Worm (Caenorhabditis elegans) whole organism, late embryonic: ENCODE measurements around the gene ttr-31.

Experiments
- F13H6.1 ChIP-seq: sonication (generic microtip); optimal IDR thresholded peaks from 2 replicates; lab custom pipeline; 2016; ENCODE audit warnings: missing genetic modification characterization, missing compliant biosample characterization
- K02D7.2 ChIP-seq: sonication (generic microtip); optimal IDR thresholded peaks from 2 replicates; lab custom pipeline; 2017; ENCODE audit warnings: mild to moderate bottlenecking, missing genetic modification characterization, missing compliant biosample characterization
- Y22D7AL.16 ChIP-seq: sonication (generic microtip); optimal IDR thresholded peaks from 2 replicates; lab custom pipeline; 2016; ENCODE audit warnings: missing genetic modification characterization, missing compliant biosample characterization
- ahr-1 ChIP-seq: sonication (generic microtip); optimal IDR thresholded peaks from 2 replicates; lab custom pipeline; 2016; ENCODE audit warnings: missing genetic modification characterization, missing compliant biosample characterization
- ama-1 ChIP-seq: fragments of 150-350 bp; optimal IDR thresholded peaks from 2 replicates; lab custom pipeline; 2014
- ceh-14 ChIP-seq: sonication (generic microtip); optimal IDR thresholded peaks from 2 replicates; lab custom pipeline; 2016; ENCODE audit warnings: missing genotype, missing genetic modification characterization, missing compliant biosample characterization
- ceh-18 ChIP-seq: sonication (generic microtip); optimal IDR thresholded peaks from 2 replicates; lab custom pipeline; 2016; ENCODE audit warnings: missing genetic modification characterization, missing compliant biosample characterization
- ceh-2 ChIP-seq: sonication (generic microtip); optimal IDR thresholded peaks from 2 replicates; lab custom pipeline; 2016; ENCODE audit warnings: missing genotype, missing genetic modification characterization, missing compliant biosample characterization
- ceh-31 ChIP-seq: sonication (generic microtip); optimal IDR thresholded peaks from 2 replicates; lab custom pipeline; 2016; ENCODE audit warnings: missing genetic modification characterization, missing compliant biosample characterization
- ceh-34 ChIP-seq: sonication (generic microtip); optimal IDR thresholded peaks from 2 replicates; lab custom pipeline; 2016; ENCODE audit warnings: mild to moderate bottlenecking, missing genetic modification characterization, missing compliant biosample characterization
- ceh-45 ChIP-seq: fragments of 200-800 bp; sonication (Bioruptor generic); IDR thresholded peaks from 2 replicates; pipeline ENCODE4 v1.3.6; 2022; ENCODE audit warnings: missing genetic modification reagents, missing genetic modification characterization, missing compliant biosample characterization
- dve-1 ChIP-seq: sonication (generic microtip); optimal IDR thresholded peaks from 2 replicates; lab custom pipeline; 2017; ENCODE audit warnings: antibody characterized with exemption, mild to moderate bottlenecking, missing genetic modification characterization, missing compliant biosample characterization
- elt-2 ChIP-seq: sonication (generic microtip); optimal IDR thresholded peaks from 2 replicates; lab custom pipeline; 2016; ENCODE audit warnings: missing genetic modification reagents, missing genetic modification characterization, missing compliant biosample characterization
- fkh-10 ChIP-seq: fragments of 150-350 bp; optimal IDR thresholded peaks from 2 replicates; lab custom pipeline; 2014; ENCODE audit warnings: missing biosample characterization, missing genetic modification reagents, missing genetic modification characterization
- fkh-6 ChIP-seq: sonication (generic microtip); optimal IDR thresholded peaks from 2 replicates; lab custom pipeline; 2016; ENCODE audit warnings: missing genetic modification characterization, missing compliant biosample characterization
- hlh-13 ChIP-seq: fragments of 200-800 bp; sonication (Bioruptor generic); optimal IDR thresholded peaks from 2 replicates; lab custom pipeline; 2018; ENCODE audit warnings: mild to moderate bottlenecking, missing genetic modification characterization, missing compliant biosample characterization
- hlh-15 ChIP-seq: sonication (generic microtip); optimal IDR thresholded peaks from 2 replicates; lab custom pipeline; 2016; ENCODE audit warnings: missing genetic modification characterization, missing compliant biosample characterization
- lin-11 ChIP-seq: fragments of 200-800 bp; sonication (Bioruptor generic); optimal IDR thresholded peaks from 2 replicates; lab custom pipeline; 2018; ENCODE audit warnings: mild to moderate bottlenecking, missing genetic modification characterization, missing compliant biosample characterization
- nfya-1 ChIP-seq: sonication (generic microtip); optimal IDR thresholded peaks from 2 replicates; lab custom pipeline; 2017; ENCODE audit warnings: missing genetic modification characterization, mild to moderate bottlenecking, missing compliant biosample characterization, antibody characterized with exemption, moderate library complexity
- nhr-232 ChIP-seq: sonication (generic microtip); optimal IDR thresholded peaks from 2 replicates; lab custom pipeline; 2016; ENCODE audit warnings: missing genetic modification characterization, missing compliant biosample characterization
- pag-3 ChIP-seq: sonication (generic microtip); optimal IDR thresholded peaks from 2 replicates; lab custom pipeline; 2016; ENCODE audit warnings: missing compliant biosample characterization, missing genetic modification characterization, borderline replicate concordance
- pat-9 ChIP-seq: fragments of 200-800 bp; sonication (Bioruptor generic); optimal IDR thresholded peaks from 2 replicates; lab custom pipeline; 2018; ENCODE audit warnings: mild to moderate bottlenecking, missing genetic modification characterization, moderate library complexity, missing compliant biosample characterization
- pha-4 ChIP-seq: fragments of 150-350 bp; optimal IDR thresholded peaks from 2 replicates; lab custom pipeline; 2018; ENCODE audit warnings: missing biosample characterization, missing genetic modification reagents, missing genetic modification characterization
- pqm-1 ChIP-seq: sonication (generic microtip); optimal IDR thresholded peaks from 2 replicates; lab custom pipeline; 2016; ENCODE audit warnings: missing genetic modification characterization, missing compliant biosample characterization
- pros-1 ChIP-seq: fragments of 150-350 bp; optimal IDR thresholded peaks from 2 replicates; lab custom pipeline; 2014; ENCODE audit warnings: missing biosample characterization, missing genetic modification reagents, missing genetic modification characterization
- ref-2 ChIP-seq: sonication (generic microtip); optimal IDR thresholded peaks from 2 replicates; lab custom pipeline; 2016; ENCODE audit warnings: missing genetic modification characterization, missing compliant biosample characterization
- sdc-2 ChIP-seq: sonication (generic microtip); optimal IDR thresholded peaks from 2 replicates; lab custom pipeline; 2016; ENCODE audit warnings: missing genotype, missing genetic modification characterization, missing compliant biosample characterization
- sox-2 ChIP-seq: fragments of 200-800 bp; sonication (Bioruptor generic); IDR thresholded peaks from 2 replicates; pipeline ENCODE4 v1.3.6; 2022; ENCODE audit warnings: missing genetic modification reagents, missing genetic modification characterization, missing compliant biosample characterization
- sox-4 ChIP-seq: sonication (generic microtip); optimal IDR thresholded peaks from 2 replicates; lab custom pipeline; 2017; ENCODE audit warnings: mild to moderate bottlenecking, missing genetic modification characterization, inconsistent platforms, missing compliant biosample characterization
- syd-9 ChIP-seq: sonication (generic microtip); optimal IDR thresholded peaks from 2 replicates; lab custom pipeline; 2016; ENCODE audit warnings: mild to moderate bottlenecking, missing genetic modification characterization, moderate library complexity, missing compliant biosample characterization
- ttx-3 ChIP-seq: sonication (generic microtip); optimal IDR thresholded peaks from 2 replicates; lab custom pipeline; 2016; ENCODE audit warnings: missing genetic modification reagents, missing genetic modification characterization, missing compliant biosample characterization
- unc-42 ChIP-seq: sonication (generic microtip); optimal IDR thresholded peaks from 2 replicates; lab custom pipeline; 2016; ENCODE audit warnings: missing genotype, missing genetic modification characterization, missing compliant biosample characterization
- unc-86 ChIP-seq: sonication (generic microtip); optimal IDR thresholded peaks from 2 replicates; lab custom pipeline; 2016; ENCODE audit warnings: missing genetic modification characterization, missing compliant biosample characterization

The ttr-31 gene

DNA sequence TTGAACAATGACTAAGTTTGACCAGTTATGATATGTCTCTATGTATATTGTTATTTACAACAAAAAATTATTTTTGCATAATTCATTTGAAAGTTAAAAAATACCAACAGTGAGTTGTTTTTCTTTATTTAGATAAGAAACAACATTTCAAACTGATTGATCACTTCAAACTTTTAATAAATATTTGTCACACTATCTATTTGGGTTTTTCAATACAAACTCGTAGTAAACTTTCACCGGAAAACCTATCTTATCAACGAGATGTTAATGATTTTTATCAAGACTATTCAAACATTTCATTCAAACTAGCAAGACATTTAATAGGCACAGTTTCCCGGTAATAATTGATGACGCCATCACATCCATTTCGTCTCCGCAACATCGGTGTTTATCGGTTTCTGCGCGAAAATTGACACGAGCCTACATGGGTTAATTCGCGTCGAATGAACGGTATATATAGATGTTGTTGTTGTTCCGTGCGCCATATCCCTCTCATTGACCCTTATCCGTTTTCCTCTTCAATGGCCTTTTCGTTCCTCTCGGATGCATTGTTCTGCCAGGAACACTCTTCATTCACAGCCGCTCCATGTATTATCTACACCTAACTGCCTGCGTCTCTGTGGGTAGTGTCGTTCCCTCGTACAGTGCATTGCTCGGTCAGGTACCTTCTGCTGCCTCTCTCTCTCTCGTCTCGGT is 18.5 kb downstream of the ttr-31 start (continued):
- TF ChIP-seq sdc-2 (tag; lab: Kevin White, UChicago): peak; percentile 52
- no peak for TF ChIP-seq ttx-3
- no peak for TF ChIP-seq hlh-13 (GFP tag; lab: Kevin White, UChicago)
- TF ChIP-seq ceh-31 (tag; lab: Kevin White, UChicago): peak; percentile 64
- TF ChIP-seq dve-1: no peak

DNA sequence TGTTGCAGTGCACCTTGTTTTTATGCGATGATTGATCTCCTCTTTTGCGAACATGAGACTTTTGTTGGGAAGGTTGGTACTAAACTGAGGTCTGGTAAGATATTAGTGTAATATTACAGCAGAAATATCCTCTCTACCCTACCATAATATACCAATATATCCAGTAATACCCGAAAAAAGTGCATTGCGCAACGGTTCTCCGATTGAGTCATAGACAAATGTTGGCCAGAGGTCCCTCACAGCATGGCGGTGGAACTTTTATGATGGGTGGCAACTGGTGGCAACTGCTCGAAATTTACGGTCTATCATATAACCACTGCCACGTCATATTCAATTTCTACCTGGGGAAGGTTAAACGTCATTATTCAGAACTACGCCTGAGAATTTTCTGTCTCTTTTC is 19.6 kb downstream of the ttr-31 start:
- TF ChIP-seq F13H6.1 (tag; lab: Kevin White, UChicago) (no peak), pat-9 (tag; lab: Kevin White, UChicago) (no peak), ceh-14 (tag; lab: Kevin White, UChicago) (no peak), sox-4 (tag; lab: Kevin White, UChicago) (no peak), ahr-1 (tag; lab: Kevin White, UChicago) (no peak), fkh-10 (no peak), ceh-34 (no peak), syd-9 (no peak), fkh-6 (tag; lab: Kevin White, UChicago) (no peak), pag-3 (no peak), unc-42 (tag; lab: Kevin White, UChicago) (no peak)

DNA sequence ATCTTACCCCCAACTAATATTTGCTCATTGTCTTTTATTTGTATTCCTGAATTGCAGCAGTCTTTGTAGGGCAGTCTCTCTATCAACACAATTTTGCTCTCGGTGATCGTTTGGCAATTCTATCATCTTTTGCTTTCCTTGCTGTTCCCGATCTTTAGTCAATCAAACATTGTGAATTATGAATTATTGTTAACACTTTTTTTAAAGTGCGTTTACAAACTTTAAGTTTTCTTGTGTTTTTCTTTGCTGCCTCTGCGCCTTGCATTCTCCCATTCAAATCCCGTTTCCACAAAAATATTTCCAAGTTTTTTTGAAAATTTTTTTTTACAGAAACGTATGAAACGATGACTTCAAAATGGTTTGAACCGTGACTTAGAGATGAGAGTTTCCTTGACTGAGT is 26.8 kb downstream of the ttr-31 start, which contains the start of gene ver-4:
Gene ver-4, plus strand, starts transcription at position 301 of the 400 bp plus-strand sequence.
- TF ChIP-seq pha-4 (tag; lab: Kevin White, UChicago): no peak
- TF ChIP-seq ahr-1 (tag; lab: Kevin White, UChicago): no peak
- no peak for TF ChIP-seq nfya-1 (tag; lab: Kevin White, UChicago)
- TF ChIP-seq unc-42 (tag; lab: Kevin White, UChicago): no peak
- TF ChIP-seq K02D7.2 (tag; lab: Kevin White, UChicago): no peak
- no peak for TF ChIP-seq unc-86 (tag; lab: Kevin White, UChicago)
- no peak for TF ChIP-seq ama-1
- no peak for TF ChIP-seq pqm-1 (tag; lab: Kevin White, UChicago)
- TF ChIP-seq F13H6.1 (tag; lab: Kevin White, UChicago): no peak
- TF ChIP-seq ceh-34: no peak
- no peak for TF ChIP-seq ceh-45
- TF ChIP-seq fkh-6 (tag; lab: Kevin White, UChicago): no peak
- no peak for TF ChIP-seq pros-1
- TF ChIP-seq elt-2: no peak
- no peak for TF ChIP-seq sox-2 (GFP tag; lab: Robert Waterston, UW)
- TF ChIP-seq, all 69 proteins: peak for 0

DNA sequence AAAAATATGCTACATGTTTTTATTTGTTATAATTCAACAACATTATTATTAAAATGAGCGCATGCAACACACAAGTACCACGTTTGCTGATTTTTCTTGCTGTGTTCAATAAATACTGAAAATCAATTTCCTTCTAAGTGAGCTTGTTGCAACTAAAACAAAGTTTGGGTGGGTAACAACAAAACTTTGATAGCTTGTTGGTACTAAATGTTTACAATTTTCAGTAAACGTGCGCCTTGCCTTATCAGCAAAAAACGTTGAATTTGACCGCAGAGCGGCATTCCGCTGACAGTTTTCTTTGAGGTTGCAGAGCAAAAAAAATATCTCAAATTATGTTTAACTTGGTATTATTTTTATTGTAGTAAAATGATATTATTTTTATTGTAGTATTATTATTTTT is 27.5 kb downstream of the ttr-31 start:
- TF ChIP-seq sox-4 (tag; lab: Kevin White, UChicago) (no peak), nhr-232 (no peak), ceh-2 (tag; lab: Kevin White, UChicago) (no peak), ref-2 (tag; lab: Kevin White, UChicago) (no peak)

DNA sequence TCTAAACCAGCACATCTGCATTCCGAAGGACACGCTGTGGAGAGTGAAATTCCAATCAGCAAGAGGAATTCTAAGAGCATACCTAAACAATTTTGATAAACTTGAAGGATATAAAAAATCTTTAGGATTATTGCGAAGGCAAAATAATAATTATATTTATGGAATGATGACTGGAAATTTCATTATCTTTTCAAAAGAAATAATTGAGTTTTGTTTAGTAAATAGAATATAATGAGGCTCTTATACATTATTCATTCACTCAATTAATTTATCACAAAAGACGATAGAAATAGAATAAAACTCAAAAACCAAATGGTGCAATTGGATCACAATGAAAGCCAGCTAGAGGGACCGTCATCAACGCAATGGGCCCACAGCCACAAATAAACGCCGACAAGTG is 29.7 kb downstream of the ttr-31 start, which contains the start of gene pxn-2:
Gene pxn-2, minus strand, starts transcription at position 101 of the 400 bp plus-strand sequence.
- TF ChIP-seq lin-11 (tag; lab: Kevin White, UChicago) (no peak), hlh-15 (tag; lab: Kevin White, UChicago) (no peak), Y22D7AL.16 (tag; lab: Kevin White, UChicago) (no peak), ref-2 (tag; lab: Kevin White, UChicago) (no peak), elt-2 (no peak), dve-1 (no peak), ceh-18 (no peak)
